Fruit fly (Drosophila melanogaster) whole organism, prepupa: ENCODE results near the gene CG3224.
A peak's percentile ranks its signal among the peaks of the same experiment; 100 is the strongest.

Experiments used
- CG10631 ChIP-seq: fragments of 200-800 bp; sonication (Bioruptor generic); optimal IDR thresholded peaks from 2 replicates; lab custom pipeline; 2016; ENCODE audit warnings: missing biosample characterization, missing genetic modification characterization
- CG11294 ChIP-seq: fragments of 200-800 bp; sonication (Bioruptor generic); IDR thresholded peaks from 2 replicates; pipeline ENCODE4 v1.3.6; 2022; ENCODE audit warnings: missing biosample characterization, missing genetic modification characterization
- CG11762 ChIP-seq: fragments of 200-800 bp; sonication (Bioruptor generic); optimal IDR thresholded peaks from 3 replicates; lab custom pipeline; 2016; ENCODE audit warnings: missing biosample characterization, missing genetic modification characterization; ENCODE audit not compliant: insufficient read depth
- CG15336 ChIP-seq: fragments of 200-800 bp; sonication (Bioruptor generic); IDR thresholded peaks from 2 replicates; pipeline ENCODE4 v1.3.6; 2022; ENCODE audit warnings: missing biosample characterization, missing genetic modification characterization
- CG1621 ChIP-seq: fragments of 200-800 bp; sonication (Bioruptor generic); optimal IDR thresholded peaks from 3 replicates; lab custom pipeline; 2018; ENCODE audit warnings: missing biosample characterization, mild to moderate bottlenecking, missing genetic modification characterization
- CG16779 ChIP-seq: fragments of 200-800 bp; sonication (Bioruptor generic); optimal IDR thresholded peaks from 3 replicates; lab custom pipeline; 2017; ENCODE audit warnings: missing biosample characterization, mild to moderate bottlenecking, missing genetic modification characterization
- CG3032 ChIP-seq: fragments of 200-800 bp; optimal IDR thresholded peaks from 2 replicates; lab custom pipeline; 2019; ENCODE audit warnings: missing biosample characterization, mild to moderate bottlenecking, missing genetic modification characterization, moderate library complexity
- CG31627 ChIP-seq: fragments of 200-800 bp; sonication (Bioruptor generic); optimal IDR thresholded peaks from 3 replicates; lab custom pipeline; 2016; ENCODE audit warnings: missing biosample characterization, missing genetic modification characterization
- CG32006 ChIP-seq: fragments of 200-800 bp; sonication (Bioruptor generic); optimal IDR thresholded peaks from 3 replicates; lab custom pipeline; 2017; ENCODE audit warnings: missing biosample characterization, mild to moderate bottlenecking, missing genetic modification characterization
- CG34406 ChIP-seq: fragments of 200-800 bp; sonication (Bioruptor generic); optimal IDR thresholded peaks from 3 replicates; lab custom pipeline; 2016; ENCODE audit warnings: missing biosample characterization, missing genetic modification characterization
- CG3919 ChIP-seq: fragments of 200-800 bp; sonication (Bioruptor generic); optimal IDR thresholded peaks from 3 replicates; lab custom pipeline; 2016; ENCODE audit warnings: missing biosample characterization, missing genetic modification characterization
- CG4318 ChIP-seq: fragments of 200-800 bp; sonication (Bioruptor generic); optimal IDR thresholded peaks from 3 replicates; lab custom pipeline; 2017; ENCODE audit warnings: missing biosample characterization, mild to moderate bottlenecking, missing genetic modification characterization
- CG6163 ChIP-seq: fragments of 200-800 bp; sonication (Bioruptor generic); IDR thresholded peaks from 3 replicates; pipeline ENCODE4 v1.3.6; 2022; ENCODE audit warnings: missing biosample characterization, missing genetic modification characterization
- CG6276 ChIP-seq: fragments of 200-800 bp; sonication (Bioruptor generic); optimal IDR thresholded peaks from 2 replicates; lab custom pipeline; 2017; ENCODE audit warnings: missing biosample characterization, mild to moderate bottlenecking, missing genetic modification characterization
- CG6792 ChIP-seq: fragments of 200-800 bp; sonication (Bioruptor generic); optimal IDR thresholded peaks from 3 replicates; lab custom pipeline; 2016; ENCODE audit warnings: missing biosample characterization, missing genetic modification characterization
- CG6854 ChIP-seq: fragments of 200-800 bp; sonication (Bioruptor generic); optimal IDR thresholded peaks from 2 replicates; lab custom pipeline; 2017; ENCODE audit warnings: missing biosample characterization, mild to moderate bottlenecking, missing genetic modification characterization
- CG7368 ChIP-seq: fragments of 200-800 bp; sonication (Bioruptor generic); optimal IDR thresholded peaks from 3 replicates; lab custom pipeline; 2016; ENCODE audit warnings: missing biosample characterization, missing genetic modification characterization
- CG8319 ChIP-seq: fragments of 200-800 bp; sonication (Bioruptor generic); optimal IDR thresholded peaks from 3 replicates; lab custom pipeline; 2016; ENCODE audit warnings: missing biosample characterization, missing genetic modification characterization
- CG8632 ChIP-seq: fragments of 200-800 bp; sonication (Bioruptor generic); optimal IDR thresholded peaks from 3 replicates; lab custom pipeline; 2016; ENCODE audit warnings: missing biosample characterization, missing genetic modification characterization
- CG9139 ChIP-seq: fragments of 200-800 bp; sonication (Bioruptor generic); optimal IDR thresholded peaks from 3 replicates; lab custom pipeline; 2017; ENCODE audit warnings: missing biosample characterization, mild to moderate bottlenecking, missing genetic modification characterization
- Eip75B ChIP-seq: fragments of 200-800 bp; sonication (Bioruptor generic); optimal IDR thresholded peaks from 3 replicates; lab custom pipeline; 2016; ENCODE audit warnings: missing biosample characterization, missing genetic modification characterization
- Eip78C ChIP-seq: fragments of 200-800 bp; sonication (Bioruptor generic); peaks from one replicate; lab custom pipeline; 2016; ENCODE audit warnings: missing biosample characterization, missing genetic modification characterization
- Ets21C ChIP-seq: fragments of 200-800 bp; sonication (Bioruptor generic); optimal IDR thresholded peaks from 3 replicates; lab custom pipeline; 2016; ENCODE audit warnings: missing biosample characterization, missing genetic modification characterization
- Ets96B ChIP-seq: fragments of 200-800 bp; optimal IDR thresholded peaks from 2 replicates; lab custom pipeline; 2019; ENCODE audit warnings: missing biosample characterization, mild to moderate bottlenecking, missing genetic modification characterization, moderate library complexity
- Hr38 ChIP-seq: sonication (Bioruptor generic); optimal IDR thresholded peaks from 2 replicates; lab custom pipeline; 2016; ENCODE audit warnings: missing biosample characterization, missing genetic modification characterization
- Lpt ChIP-seq: fragments of 200-800 bp; sonication (Bioruptor generic); optimal IDR thresholded peaks from 3 replicates; lab custom pipeline; 2016; ENCODE audit warnings: missing biosample characterization, missing genetic modification characterization
- Met ChIP-seq: fragments of 200-800 bp; sonication (Bioruptor generic); optimal IDR thresholded peaks from 3 replicates; lab custom pipeline; 2016; ENCODE audit warnings: missing biosample characterization, missing genetic modification characterization
- OdsH ChIP-seq: fragments of 200-800 bp; sonication (Bioruptor generic); optimal IDR thresholded peaks from 3 replicates; lab custom pipeline; 2016; ENCODE audit warnings: missing biosample characterization, missing genetic modification characterization
- Smox ChIP-seq: fragments of 200-800 bp; sonication (Bioruptor generic); optimal IDR thresholded peaks from 3 replicates; lab custom pipeline; 2016; ENCODE audit warnings: missing biosample characterization, missing genetic modification characterization
- Sox102F ChIP-seq: fragments of 200-800 bp; sonication (Bioruptor generic); optimal IDR thresholded peaks from 2 replicates; lab custom pipeline; 2016; ENCODE audit warnings: missing biosample characterization, mild to moderate bottlenecking, missing genetic modification characterization
- Sox14 ChIP-seq: fragments of 200-800 bp; sonication (Bioruptor generic); optimal IDR thresholded peaks from 3 replicates; lab custom pipeline; 2016; ENCODE audit warnings: missing biosample characterization, missing genetic modification characterization
- Sox15 ChIP-seq: fragments of 200-800 bp; sonication (Bioruptor generic); optimal IDR thresholded peaks from 3 replicates; lab custom pipeline; 2016; ENCODE audit warnings: missing biosample characterization, missing genetic modification characterization
- achi ChIP-seq: fragments of 200-800 bp; sonication (Bioruptor generic); optimal IDR thresholded peaks from 3 replicates; lab custom pipeline; 2016; ENCODE audit warnings: missing biosample characterization, missing genetic modification characterization
- acj6 ChIP-seq: fragments of 200-800 bp; sonication (Bioruptor generic); optimal IDR thresholded peaks from 3 replicates; lab custom pipeline; 2016; ENCODE audit warnings: missing biosample characterization, missing genetic modification characterization
- cyc ChIP-seq: fragments of 200-800 bp; sonication (Bioruptor generic); optimal IDR thresholded peaks from 3 replicates; lab custom pipeline; 2016; ENCODE audit warnings: missing biosample characterization, missing genetic modification characterization
- dsx ChIP-seq: fragments of 200-800 bp; optimal IDR thresholded peaks from 3 replicates; lab custom pipeline; 2019; ENCODE audit warnings: missing biosample characterization, mild to moderate bottlenecking, missing genetic modification characterization, moderate library complexity; ENCODE audit not compliant: poor library complexity, severe bottlenecking
- esn ChIP-seq: fragments of 200-800 bp; sonication (Bioruptor generic); optimal IDR thresholded peaks from 2 replicates; lab custom pipeline; 2016; ENCODE audit warnings: missing biosample characterization, mild to moderate bottlenecking, missing genetic modification characterization, moderate library complexity
- fd59A ChIP-seq: fragments of 200-800 bp; sonication (Bioruptor generic); optimal IDR thresholded peaks from 2 replicates; lab custom pipeline; 2017; ENCODE audit warnings: missing biosample characterization, mild to moderate bottlenecking, missing genetic modification characterization, missing genetic modification reagents
- fd85E ChIP-seq: fragments of 200-800 bp; sonication (Bioruptor generic); optimal IDR thresholded peaks from 3 replicates; lab custom pipeline; 2016; ENCODE audit warnings: missing biosample characterization, missing genetic modification characterization
- fkh ChIP-seq: fragments of 200-800 bp; sonication (Bioruptor generic); optimal IDR thresholded peaks from 3 replicates; lab custom pipeline; 2017; ENCODE audit warnings: missing biosample characterization, mild to moderate bottlenecking, missing genetic modification characterization, moderate library complexity
- lz ChIP-seq: fragments of 200-800 bp; sonication (Bioruptor generic); optimal IDR thresholded peaks from 3 replicates; lab custom pipeline; 2016; ENCODE audit warnings: missing biosample characterization, missing genetic modification characterization
- net ChIP-seq: fragments of 200-800 bp; sonication (Bioruptor generic); optimal IDR thresholded peaks from 3 replicates; lab custom pipeline; 2016; ENCODE audit warnings: missing biosample characterization, missing genetic modification characterization
- pdm3 ChIP-seq: fragments of 200-800 bp; sonication (Bioruptor generic); optimal IDR thresholded peaks from 3 replicates; lab custom pipeline; 2016; ENCODE audit warnings: missing biosample characterization, missing genetic modification characterization
- spab ChIP-seq: fragments of 200-800 bp; sonication (Bioruptor generic); optimal IDR thresholded peaks from 2 replicates; lab custom pipeline; 2017; ENCODE audit warnings: missing biosample characterization, mild to moderate bottlenecking, missing genetic modification characterization, missing genetic modification reagents
- topi ChIP-seq: fragments of 200-800 bp; sonication (Bioruptor generic); optimal IDR thresholded peaks from 3 replicates; lab custom pipeline; 2016; ENCODE audit warnings: missing biosample characterization, missing genetic modification characterization
- vri ChIP-seq: fragments of 200-800 bp; sonication (Bioruptor generic); optimal IDR thresholded peaks from 3 replicates; lab custom pipeline; 2016; ENCODE audit warnings: missing biosample characterization, mild to moderate bottlenecking, missing genetic modification characterization

The CG3224 gene

dm6 chrX:6661880-6662279, 618 bp upstream of the CG3224 start (continued):
- TF ChIP-seq acj6 (GFP tag; lab: Kevin White, UChicago) (no peak), vri (GFP tag; lab: Kevin White, UChicago) (no peak), Sox15 (GFP tag; lab: Kevin White, UChicago) (no peak), fd85E (GFP tag; lab: Kevin White, UChicago) (no peak)

- TF ChIP-seq Eip78C (GFP tag; lab: Kevin White, UChicago) (no peak), CG1621 (peak; percentile 76), CG15336 (GFP tag; lab: Robert Waterston, UW) (0 out of 2 replicates have a peak, but pooled peaks have one; percentile 20), topi (no peak)
- TF ChIP-seq, all 60 proteins: peak for 2
Observed at dm6 chrX:6659919-6660318, 1.3 kb downstream of the CG3224 start.

dm6 chrX:6656626-6657558, 4.4 kb downstream of the CG3224 start:
- no peak for TF ChIP-seq Hr38 (GFP tag; lab: Kevin White, UChicago)
- no peak for TF ChIP-seq Lpt (GFP tag; lab: Kevin White, UChicago)
- TF ChIP-seq CG8632 (GFP tag; lab: Kevin White, UChicago): peak; percentile 39
- TF ChIP-seq CG6276 (GFP tag; lab: Kevin White, UChicago): peak; percentile 55
- TF ChIP-seq CG10631 (GFP tag; lab: Kevin White, UChicago): no peak
- peak; percentile 14; the same call in 1 of the 2 replicates for TF ChIP-seq CG11294 (GFP tag; lab: Robert Waterston, UW)
- peak; percentile 11 for TF ChIP-seq CG6792 (GFP tag; lab: Kevin White, UChicago)
- peak; percentile 40 for TF ChIP-seq CG16779
- peak; percentile 23 for TF ChIP-seq net
- no peak for TF ChIP-seq fkh (GFP tag; lab: Kevin White, UChicago)
- peak; percentile 13 for TF ChIP-seq achi (GFP tag; lab: Kevin White, UChicago)
- no peak for TF ChIP-seq CG7368 (GFP tag; lab: Kevin White, UChicago)
- no peak for TF ChIP-seq CG31627 (GFP tag; lab: Kevin White, UChicago)
- no peak for TF ChIP-seq Sox14
- TF ChIP-seq OdsH (GFP tag; lab: Kevin White, UChicago): peak; percentile 41
- peak; percentile 22 for TF ChIP-seq Eip75B
- TF ChIP-seq CG6854 (GFP tag; lab: Kevin White, UChicago): peak; percentile 46
- TF ChIP-seq CG8319: no peak
- TF ChIP-seq cyc (GFP tag; lab: Kevin White, UChicago): no peak
- peak; percentile 48 for TF ChIP-seq Sox102F (GFP tag; lab: Kevin White, UChicago)
- peak; percentile 44 for TF ChIP-seq CG3032
- no peak for TF ChIP-seq lz (GFP tag; lab: Kevin White, UChicago)
- TF ChIP-seq CG3919: peak; percentile 34
- no peak for TF ChIP-seq CG11762 (GFP tag; lab: Kevin White, UChicago)
- TF ChIP-seq dsx (GFP tag; lab: Kevin White, UChicago): peak; percentile 48
- TF ChIP-seq CG4318: no peak
- TF ChIP-seq esn (GFP tag; lab: Kevin White, UChicago): peak; percentile 12
- TF ChIP-seq CG6163 (GFP tag; lab: Robert Waterston, UW): 0 out of 3 replicates have a peak, but pooled peaks have one; percentile 30
- peak; percentile 67 for TF ChIP-seq vri (GFP tag; lab: Kevin White, UChicago)
- TF ChIP-seq CG1621: peak; percentile 37
- TF ChIP-seq pdm3: peak; percentile 34
- peak; percentile 78 for TF ChIP-seq Eip78C (GFP tag; lab: Kevin White, UChicago)
- TF ChIP-seq Ets96B: peak; percentile 48
- TF ChIP-seq CG32006: peak; percentile 38
- no peak for TF ChIP-seq Ets21C
- TF ChIP-seq Smox: no peak
- TF ChIP-seq spab (GFP tag; lab: Kevin White, UChicago): no peak
- TF ChIP-seq Met (GFP tag; lab: Kevin White, UChicago): peak; percentile 31
- no peak for TF ChIP-seq CG34406 (GFP tag; lab: Kevin White, UChicago)
- no peak for TF ChIP-seq fd59A (GFP tag; lab: Kevin White, UChicago)
- TF ChIP-seq CG9139 (GFP tag; lab: Kevin White, UChicago): no peak
